Worm (Caenorhabditis elegans): ENCODE measurements around the gene R11F4.2.

R11F4.2 gene

DNA sequence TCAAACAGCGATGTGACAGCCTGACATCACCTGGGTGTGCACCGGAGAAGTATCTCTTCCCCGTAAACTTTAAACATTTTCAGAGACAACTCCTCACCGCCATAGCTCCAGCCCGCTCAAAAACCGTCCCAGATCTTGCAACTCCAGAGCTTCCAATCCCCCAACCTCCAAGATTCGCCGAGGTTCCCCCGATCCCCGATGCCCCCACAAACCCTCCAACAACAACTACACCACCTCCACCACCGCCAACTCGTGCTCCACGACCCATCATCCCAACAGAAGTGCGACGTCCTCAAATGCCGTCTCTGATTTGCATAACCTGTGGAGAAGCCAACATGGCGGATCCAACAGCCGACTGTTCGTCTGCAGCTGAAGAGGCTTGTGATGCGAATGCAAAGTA is 11.8 kb upstream of the R11F4.2 start:
- TF ChIP-seq med-1 (GFP tag; optimal IDR thresholded peaks at IDR 0.05; ENCODE audit: insufficient read depth) (no peak), T22C8.4 (GFP tag; IDR thresholded peaks at IDR 0.05) (no peak), ztf-23 (GFP tag; IDR thresholded peaks at IDR 0.05) (no peak), ref-1 (GFP tag; conservative IDR thresholded peaks at IDR 0.05) (no peak), klf-2 (GFP tag; conservative IDR thresholded peaks at IDR 0.05) (no peak), tab-1 (GFP tag; IDR thresholded peaks at IDR 0.05) (no peak), flt-1 (GFP tag; IDR thresholded peaks at IDR 0.05) (no peak), cog-1 (tag; optimal IDR thresholded peaks at IDR 0.05) (no peak), ztf-29 (GFP tag; IDR thresholded peaks at IDR 0.05) (no peak)

DNA sequence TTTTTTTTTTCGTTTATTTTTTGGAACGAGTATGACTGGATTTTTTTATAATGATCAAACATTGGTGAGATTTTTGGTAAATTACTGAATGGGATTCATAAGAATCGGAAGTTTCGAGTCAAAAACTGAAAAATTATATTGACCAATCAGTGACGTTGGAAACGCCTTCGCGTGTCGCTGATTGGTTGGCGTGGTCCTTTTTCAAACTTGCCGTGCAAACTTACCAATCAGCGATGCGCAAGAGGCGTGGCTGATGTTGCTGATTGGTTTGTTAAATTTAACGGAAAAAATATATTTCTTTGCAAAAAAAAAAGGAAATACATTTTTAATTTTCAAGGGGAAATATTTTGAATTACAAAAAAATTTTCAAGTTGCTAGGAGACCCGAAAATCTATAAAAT is 8.1 kb upstream of the R11F4.2 start:
- TF ChIP-seq med-1 (GFP tag; optimal IDR thresholded peaks at IDR 0.05; ENCODE audit: insufficient read depth), result no peak
- no peak for TF ChIP-seq flt-1 (GFP tag; IDR thresholded peaks at IDR 0.05)
- no peak for TF ChIP-seq tab-1 (GFP tag; IDR thresholded peaks at IDR 0.05)
- TF ChIP-seq klf-2 (GFP tag; conservative IDR thresholded peaks at IDR 0.05), result no peak
- TF ChIP-seq ztf-29 (GFP tag; IDR thresholded peaks at IDR 0.05), result no peak

DNA sequence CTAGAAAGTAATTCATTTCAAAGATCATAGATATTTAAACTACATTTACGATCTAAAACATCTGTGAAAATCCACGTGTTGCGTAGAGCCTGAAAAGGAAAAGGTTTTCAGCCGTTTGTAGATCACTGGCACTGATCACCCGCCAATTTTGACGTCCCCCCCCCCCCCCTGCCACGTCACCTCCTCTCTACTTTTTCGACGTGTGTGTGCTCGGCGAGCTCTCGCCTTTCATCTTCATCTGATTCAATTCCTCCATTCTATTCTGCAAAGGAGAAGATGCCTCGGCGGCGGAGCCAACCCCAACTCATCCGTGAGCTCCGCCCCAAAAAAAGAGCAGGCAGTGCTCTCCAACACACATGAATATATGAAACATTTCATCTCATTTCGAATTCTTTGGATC is 1.7 kb upstream of the R11F4.2 start:
- TF ChIP-seq T22C8.4 (GFP tag; IDR thresholded peaks at IDR 0.05) (no peak), ref-1 (GFP tag; conservative IDR thresholded peaks at IDR 0.05) (no peak), ztf-29 (GFP tag; IDR thresholded peaks at IDR 0.05) (no peak), klf-2 (GFP tag; conservative IDR thresholded peaks at IDR 0.05) (no peak), flt-1 (GFP tag; IDR thresholded peaks at IDR 0.05) (no peak), med-1 (GFP tag; optimal IDR thresholded peaks at IDR 0.05; ENCODE audit: insufficient read depth) (no peak), cog-1 (tag; optimal IDR thresholded peaks at IDR 0.05) (no peak)

DNA sequence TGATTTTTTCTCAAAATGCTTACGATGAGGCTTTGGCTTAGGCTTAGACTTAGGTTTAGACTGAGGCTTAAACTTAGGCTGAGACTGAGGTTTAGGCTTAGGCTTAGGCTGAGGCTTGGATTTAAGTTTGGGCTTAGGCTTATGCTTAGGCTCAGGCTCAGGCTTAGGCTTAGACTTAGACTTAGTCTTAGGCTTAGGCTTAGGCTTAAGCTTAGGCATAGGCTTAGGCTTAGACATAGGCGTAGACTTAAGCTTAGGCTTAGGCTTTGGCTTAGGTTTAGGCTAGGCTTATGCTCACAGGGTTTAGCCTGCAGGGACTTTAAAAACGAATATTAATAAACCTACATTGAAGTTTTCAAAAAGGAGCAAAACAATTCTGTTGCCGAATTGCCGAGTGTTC is 963 bp upstream of the R11F4.2 start:
- TF ChIP-seq klf-2 (GFP tag; conservative IDR thresholded peaks at IDR 0.05), result no peak
- peak; percentile 64; the same call in 1 of the 2 replicates for TF ChIP-seq ztf-29 (GFP tag; IDR thresholded peaks at IDR 0.05)

DNA sequence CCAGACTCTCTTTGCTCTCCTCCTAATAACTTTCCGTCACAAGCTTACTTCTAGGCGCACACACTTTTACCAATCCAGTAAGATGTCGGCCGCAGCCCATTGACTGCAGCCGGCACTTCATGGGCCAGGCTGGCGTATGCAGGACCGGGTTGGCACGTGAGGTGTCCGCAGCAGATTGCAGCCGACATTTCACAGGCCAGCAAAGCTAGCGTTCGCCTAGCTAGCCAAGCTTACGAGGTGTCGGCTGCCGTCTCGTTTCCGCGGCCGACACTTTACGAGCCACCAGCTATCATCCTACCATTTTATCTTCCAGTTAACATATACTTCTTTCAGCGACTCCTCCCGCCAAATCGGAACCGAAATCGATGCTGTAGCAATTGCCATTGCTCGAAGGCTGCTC is 2.7 kb downstream of the R11F4.2 start:
- TF ChIP-seq ztf-23 (GFP tag; IDR thresholded peaks at IDR 0.05), result no peak
- TF ChIP-seq cog-1 (tag; optimal IDR thresholded peaks at IDR 0.05), result no peak
- TF ChIP-seq ref-1 (GFP tag; conservative IDR thresholded peaks at IDR 0.05), result no peak
- no peak for TF ChIP-seq klf-2 (GFP tag; conservative IDR thresholded peaks at IDR 0.05)
- no peak for TF ChIP-seq ztf-29 (GFP tag; IDR thresholded peaks at IDR 0.05)
- no peak for TF ChIP-seq med-1 (GFP tag; optimal IDR thresholded peaks at IDR 0.05; ENCODE audit: insufficient read depth)
- TF ChIP-seq T22C8.4 (GFP tag; IDR thresholded peaks at IDR 0.05), result no peak
- no peak for TF ChIP-seq tab-1 (GFP tag; IDR thresholded peaks at IDR 0.05)
- no peak for TF ChIP-seq flt-1 (GFP tag; IDR thresholded peaks at IDR 0.05)

DNA sequence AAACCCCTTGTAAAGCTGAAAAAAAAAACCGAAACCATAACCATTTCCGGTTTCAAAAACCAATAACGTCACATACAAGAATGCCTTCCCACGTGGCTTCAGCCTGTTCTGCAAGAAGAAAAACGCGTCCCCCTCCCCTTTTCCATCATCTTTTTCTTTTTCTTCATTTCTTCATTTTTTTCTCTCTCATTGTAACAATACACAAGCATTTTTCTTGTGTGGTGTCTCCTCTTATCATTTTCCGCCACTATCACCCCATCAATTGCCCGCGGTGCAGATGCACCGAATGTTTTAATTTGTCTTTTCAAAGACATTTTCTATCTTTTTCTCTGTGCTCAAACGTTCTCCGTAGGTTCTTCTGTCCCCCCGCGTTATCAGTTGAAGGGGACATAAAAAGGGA is 6.3 kb downstream of the R11F4.2 start:
- TF ChIP-seq ref-1 (GFP tag; conservative IDR thresholded peaks at IDR 0.05), result no peak
- no peak for TF ChIP-seq flt-1 (GFP tag; IDR thresholded peaks at IDR 0.05)
- TF ChIP-seq ztf-23 (GFP tag; IDR thresholded peaks at IDR 0.05), result no peak
- TF ChIP-seq tab-1 (GFP tag; IDR thresholded peaks at IDR 0.05), result no peak
- no peak for TF ChIP-seq T22C8.4 (GFP tag; IDR thresholded peaks at IDR 0.05)
- TF ChIP-seq klf-2 (GFP tag; conservative IDR thresholded peaks at IDR 0.05), result no peak
- no peak for TF ChIP-seq cog-1 (tag; optimal IDR thresholded peaks at IDR 0.05)
- TF ChIP-seq ztf-29 (GFP tag; IDR thresholded peaks at IDR 0.05), result no peak
- no peak for TF ChIP-seq med-1 (GFP tag; optimal IDR thresholded peaks at IDR 0.05; ENCODE audit: insufficient read depth)

DNA sequence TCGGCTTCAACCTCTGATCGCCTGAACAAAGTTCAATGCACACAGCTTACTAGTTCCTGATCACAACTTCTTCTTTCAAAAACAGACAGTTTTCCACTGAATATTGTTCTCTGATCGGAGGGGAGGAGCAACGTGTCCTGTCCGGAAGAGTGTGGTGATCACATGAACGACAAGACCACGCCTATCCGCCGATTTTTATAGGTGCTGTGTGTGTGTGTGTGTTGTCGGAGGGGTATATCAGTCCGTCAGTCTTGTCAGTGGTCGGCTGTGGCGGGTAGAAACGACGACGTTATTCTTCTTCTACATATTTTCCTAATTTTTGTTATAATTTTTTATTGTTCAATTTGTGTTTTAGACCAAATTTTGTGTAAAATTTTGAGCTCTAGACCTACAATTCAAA is 7.9 kb downstream of the R11F4.2 start:
- TF ChIP-seq med-1 (GFP tag; optimal IDR thresholded peaks at IDR 0.05; ENCODE audit: insufficient read depth) (no peak), ztf-23 (GFP tag; IDR thresholded peaks at IDR 0.05) (no peak), tab-1 (GFP tag; IDR thresholded peaks at IDR 0.05) (no peak), cog-1 (tag; optimal IDR thresholded peaks at IDR 0.05) (no peak), flt-1 (GFP tag; IDR thresholded peaks at IDR 0.05) (no peak), klf-2 (GFP tag; conservative IDR thresholded peaks at IDR 0.05) (no peak), ztf-29 (GFP tag; IDR thresholded peaks at IDR 0.05) (no peak), ref-1 (GFP tag; conservative IDR thresholded peaks at IDR 0.05) (no peak), T22C8.4 (GFP tag; IDR thresholded peaks at IDR 0.05) (no peak)

DNA sequence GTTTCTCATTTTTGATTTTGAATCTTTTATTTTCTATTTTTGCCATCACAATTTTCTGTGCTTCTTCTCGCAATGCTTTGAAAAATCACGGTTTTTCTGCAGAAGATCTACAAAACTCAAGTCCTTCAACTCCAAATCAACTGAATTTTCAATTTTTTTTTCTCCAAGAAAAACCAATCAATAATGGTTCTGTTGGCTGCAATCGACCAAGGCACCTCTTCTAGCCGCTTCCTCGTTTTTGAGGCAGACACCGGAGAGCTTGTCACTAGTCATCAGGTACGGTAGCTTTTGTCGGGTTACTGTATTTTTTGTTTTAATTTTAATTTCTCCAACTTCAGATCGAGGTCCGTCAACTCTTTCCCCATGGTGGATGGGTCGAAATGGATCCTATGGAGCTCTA is 9.0 kb downstream of the R11F4.2 start, which contains the start of gene R11F4.1:
Gene R11F4.1 (plus strand): TSS at position 103 of the 400 bp plus-strand sequence.
- no peak for TF ChIP-seq cog-1 (tag; optimal IDR thresholded peaks at IDR 0.05)
- no peak for TF ChIP-seq med-1 (GFP tag; optimal IDR thresholded peaks at IDR 0.05; ENCODE audit: insufficient read depth)
- TF ChIP-seq ztf-23 (GFP tag; IDR thresholded peaks at IDR 0.05), result no peak
- no peak for TF ChIP-seq T22C8.4 (GFP tag; IDR thresholded peaks at IDR 0.05)

DNA sequence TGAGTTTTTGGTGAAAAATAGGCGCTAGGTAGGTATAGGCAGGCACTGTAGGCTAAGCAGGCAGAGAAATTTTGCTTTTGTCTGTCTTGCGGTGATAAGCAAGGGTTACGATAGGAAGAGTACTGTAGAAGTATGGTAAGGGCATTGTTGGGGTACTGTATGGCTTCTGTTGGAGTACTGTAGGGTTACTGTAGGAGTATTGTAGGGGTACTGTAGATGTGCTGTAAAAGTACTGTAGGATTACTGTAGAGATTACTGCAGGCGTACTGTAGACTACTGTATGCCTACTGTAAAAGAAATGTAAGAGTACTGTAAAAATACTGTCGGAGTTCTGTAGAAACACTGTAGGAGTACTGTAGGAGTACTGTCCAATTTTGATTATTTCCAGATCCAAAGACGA is 9.6 kb downstream of the R11F4.2 start:
- TF ChIP-seq cog-1 (tag; optimal IDR thresholded peaks at IDR 0.05) (no peak), flt-1 (GFP tag; IDR thresholded peaks at IDR 0.05) (0 out of 2 replicates have a peak, but pooled peaks have one; percentile 40), med-1 (GFP tag; optimal IDR thresholded peaks at IDR 0.05; ENCODE audit: insufficient read depth) (no peak)

DNA sequence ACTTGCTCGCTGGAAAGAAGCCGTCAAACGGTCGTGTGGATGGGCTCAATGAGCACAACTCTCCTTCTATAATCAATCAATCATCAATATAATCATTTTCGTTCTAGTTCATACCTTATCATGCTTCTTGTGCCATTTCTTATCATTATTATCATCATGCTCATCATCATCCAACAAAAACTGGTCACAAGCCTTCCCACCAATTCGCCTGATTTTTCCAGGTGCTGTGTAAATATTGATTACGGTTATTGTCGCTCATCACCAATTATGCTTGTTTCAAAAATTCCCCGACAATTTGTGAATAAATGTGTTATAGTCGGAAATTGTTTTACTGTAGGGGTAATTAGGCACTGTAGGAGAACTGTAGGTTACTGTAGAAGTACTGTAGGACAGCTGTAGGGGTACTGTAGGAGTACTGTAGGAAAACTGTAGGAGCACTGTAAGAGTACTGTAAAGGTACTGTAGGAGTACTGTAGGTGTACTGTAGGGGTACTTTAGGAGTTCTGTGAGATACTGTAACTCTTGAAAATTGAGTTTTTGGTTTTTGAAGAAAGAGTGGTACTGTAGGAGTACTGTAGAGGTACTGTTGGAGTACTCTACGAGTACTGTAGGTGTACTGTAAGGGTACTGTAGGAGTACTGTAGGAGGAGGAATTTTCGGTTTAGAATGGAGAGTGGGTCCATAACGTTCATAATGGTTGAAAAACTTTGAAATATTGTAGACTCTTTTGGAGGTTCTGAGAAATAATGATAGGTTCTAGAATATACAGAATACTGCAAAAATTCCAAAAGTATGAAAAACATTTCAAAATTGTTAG is 11.4 kb downstream of the R11F4.2 start:
- TF ChIP-seq ref-1 (GFP tag; conservative IDR thresholded peaks at IDR 0.05) (no peak), cog-1 (tag; optimal IDR thresholded peaks at IDR 0.05) (no peak), flt-1 (GFP tag; IDR thresholded peaks at IDR 0.05) (peak; percentile 20; the same call in 1 of the 2 replicates)
